Worm (Caenorhabditis elegans): Measurements from ENCODE around the gene T24H10.4.

The T24H10.4 gene

DNA sequence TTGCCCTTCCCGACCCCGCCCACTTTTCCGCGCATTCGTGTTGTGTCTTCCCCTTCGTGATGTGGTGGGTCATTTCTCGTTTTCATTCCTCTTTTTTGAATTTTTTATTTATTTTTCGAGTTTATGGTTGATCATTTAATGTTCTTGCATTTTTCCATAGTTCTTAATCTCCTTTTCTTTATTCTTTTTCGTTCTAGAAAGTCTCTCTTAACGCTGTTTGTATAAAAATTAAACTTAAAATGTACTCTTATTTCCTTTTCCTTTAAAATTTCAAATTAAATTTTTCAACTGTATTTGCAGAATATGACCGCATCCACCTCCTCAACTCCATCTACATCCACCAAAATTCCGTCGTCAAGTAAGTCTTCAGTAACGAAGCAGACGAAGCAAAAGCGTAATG, 23.0 kb upstream of the T24H10.4 start, which contains the start of gene hlh-3:
Gene hlh-3 (plus strand): TSS at position 301 of the 400 bp plus-strand sequence.
- TF ChIP-seq lsy-2 (tag; optimal IDR thresholded peaks at IDR 0.05), result no peak
- TF ChIP-seq ceh-43 (GFP tag; optimal IDR thresholded peaks at IDR 0.05), result no peak
- TF ChIP-seq M03D4.4 (tag; optimal IDR thresholded peaks at IDR 0.05), result no peak
- TF ChIP-seq pha-4 (tag; optimal IDR thresholded peaks at IDR 0.05), result no peak
- no peak for TF ChIP-seq sem-2 (GFP tag; optimal IDR thresholded peaks at IDR 0.05)
- no peak for TF ChIP-seq unc-120 (tag; optimal IDR thresholded peaks at IDR 0.05; ENCODE audit: poor library complexity, severe bottlenecking)
- TF ChIP-seq nhr-28 (tag; optimal IDR thresholded peaks at IDR 0.05), result no peak
- no peak for TF ChIP-seq flh-1 (GFP tag; optimal IDR thresholded peaks at IDR 0.05)
- TF ChIP-seq mab-5 (tag; optimal IDR thresholded peaks at IDR 0.05), result no peak
- TF ChIP-seq ceh-83 (GFP tag; optimal IDR thresholded peaks at IDR 0.05), result no peak
- TF ChIP-seq cnd-1 (tag; optimal IDR thresholded peaks at IDR 0.05), result no peak
- no peak for TF ChIP-seq ham-2 (GFP tag; optimal IDR thresholded peaks at IDR 0.05)
- no peak for TF ChIP-seq nhr-12 (tag; optimal IDR thresholded peaks at IDR 0.05)

- TF ChIP-seq ceh-43 (GFP tag; optimal IDR thresholded peaks at IDR 0.05) (no peak), unc-39 (tag; optimal IDR thresholded peaks at IDR 0.05) (no peak), ces-1 (GFP tag; optimal IDR thresholded peaks at IDR 0.05) (no peak), unc-120 (tag; optimal IDR thresholded peaks at IDR 0.05; ENCODE audit: poor library complexity, severe bottlenecking) (no peak), ceh-83 (GFP tag; optimal IDR thresholded peaks at IDR 0.05) (no peak), sptf-1 (tag; optimal IDR thresholded peaks at IDR 0.05) (no peak), ham-2 (GFP tag; optimal IDR thresholded peaks at IDR 0.05) (no peak), nhr-76 (tag; optimal IDR thresholded peaks at IDR 0.05) (no peak), nhr-28 (tag; optimal IDR thresholded peaks at IDR 0.05) (no peak), zip-8 (tag; optimal IDR thresholded peaks at IDR 0.05) (no peak), ceh-39 (tag; optimal IDR thresholded peaks at IDR 0.05) (no peak), lin-32 (GFP tag; optimal IDR thresholded peaks at IDR 0.05) (no peak)
Observed at ce11 chrII:9092910-9093309, 16.4 kb upstream of the T24H10.4 start.

ce11 chrII:9093584-9093983, 15.8 kb upstream of the T24H10.4 start, which contains the start of gene C07H4.1:
Gene C07H4.1, minus strand, starts transcription at chrII:9093684.
- no peak for TF ChIP-seq cnd-1 (tag; optimal IDR thresholded peaks at IDR 0.05)
- TF ChIP-seq flh-1 (GFP tag; optimal IDR thresholded peaks at IDR 0.05), result no peak
- TF ChIP-seq sptf-1 (tag; optimal IDR thresholded peaks at IDR 0.05), result no peak
- TF ChIP-seq ceh-83 (GFP tag; optimal IDR thresholded peaks at IDR 0.05), result no peak
- TF ChIP-seq pha-4 (tag; optimal IDR thresholded peaks at IDR 0.05), result no peak
- no peak for TF ChIP-seq mep-1 (tag; optimal IDR thresholded peaks at IDR 0.05)
- TF ChIP-seq ceh-39 (tag; optimal IDR thresholded peaks at IDR 0.05), result no peak
- no peak for TF ChIP-seq mls-2 (tag; optimal IDR thresholded peaks at IDR 0.05)
- no peak for TF ChIP-seq unc-120 (tag; optimal IDR thresholded peaks at IDR 0.05; ENCODE audit: poor library complexity, severe bottlenecking)
- TF ChIP-seq elt-1 (tag; optimal IDR thresholded peaks at IDR 0.05; ENCODE audit: borderline replicate concordance, insufficient read depth), result no peak
- no peak for TF ChIP-seq nhr-2 (tag; optimal IDR thresholded peaks at IDR 0.05)
- TF ChIP-seq ztf-11 (tag; optimal IDR thresholded peaks at IDR 0.05), result no peak
- TF ChIP-seq bed-3 (GFP tag; optimal IDR thresholded peaks at IDR 0.05), result no peak
- no peak for TF ChIP-seq lin-13 (tag; optimal IDR thresholded peaks at IDR 0.05)

- TF ChIP-seq ham-2 (GFP tag; optimal IDR thresholded peaks at IDR 0.05), result no peak
- TF ChIP-seq ceh-39 (tag; optimal IDR thresholded peaks at IDR 0.05), result no peak
- no peak for TF ChIP-seq drap-1 (GFP tag; optimal IDR thresholded peaks at IDR 0.05)
- TF ChIP-seq unc-62 (GFP tag; optimal IDR thresholded peaks at IDR 0.05), result no peak
- no peak for TF ChIP-seq ceh-43 (GFP tag; optimal IDR thresholded peaks at IDR 0.05)
- no peak for TF ChIP-seq unc-120 (tag; optimal IDR thresholded peaks at IDR 0.05; ENCODE audit: poor library complexity, severe bottlenecking)
- TF ChIP-seq nhr-28 (tag; optimal IDR thresholded peaks at IDR 0.05), result no peak
- TF ChIP-seq lin-13 (tag; optimal IDR thresholded peaks at IDR 0.05), result no peak
- TF ChIP-seq pha-4 (tag; optimal IDR thresholded peaks at IDR 0.05), result no peak
- TF ChIP-seq lin-32 (GFP tag; optimal IDR thresholded peaks at IDR 0.05), result no peak
- TF ChIP-seq nhr-2 (tag; optimal IDR thresholded peaks at IDR 0.05), result no peak
- TF ChIP-seq nhr-12 (tag; optimal IDR thresholded peaks at IDR 0.05), result no peak
Observed at ce11 chrII:9094247-9094790, 15.0 kb upstream of the T24H10.4 start.

ce11 chrII:9097302-9097701, 12.0 kb upstream of the T24H10.4 start:
- TF ChIP-seq elt-1 (tag; optimal IDR thresholded peaks at IDR 0.05; ENCODE audit: borderline replicate concordance, insufficient read depth), result no peak
- TF ChIP-seq nhr-76 (tag; optimal IDR thresholded peaks at IDR 0.05), result no peak
- no peak for TF ChIP-seq unc-39 (tag; optimal IDR thresholded peaks at IDR 0.05)

Measured in whole organism, mixed stage, embryonic.